Worm (Caenorhabditis elegans) whole organism, L4 larva: ENCODE results near the gene nspd-4.

Experiments
- F26F4.8 ChIP-seq: fragments of 200-800 bp; sonication (Bioruptor generic); conservative IDR thresholded peaks from 2 replicates; pipeline ENCODE4 v1.3.6; 2022; ENCODE audit warnings: missing genetic modification characterization, missing compliant biosample characterization
- F37D6.2 ChIP-seq: sonication (generic microtip); optimal IDR thresholded peaks from 2 replicates; lab custom pipeline; 2016; ENCODE audit warnings: mild to moderate bottlenecking, missing genetic modification characterization, missing compliant biosample characterization
- F44E2.7 ChIP-seq: fragments of 200-800 bp; sonication (Bioruptor generic); IDR thresholded peaks from 2 replicates; pipeline ENCODE4 v2.1.2; 2022; ENCODE audit warnings: missing genetic modification characterization, missing compliant biosample characterization
- Y105C5A.15 ChIP-seq: fragments of 200-800 bp; sonication (Bioruptor generic); IDR thresholded peaks from 2 replicates; pipeline ENCODE4 v1.3.6; 2022; ENCODE audit warnings: missing genetic modification characterization, missing compliant biosample characterization
- Y48G9A.11 ChIP-seq: fragments of 200-800 bp; sonication (Bioruptor generic); IDR thresholded peaks from 2 replicates; pipeline ENCODE4 v1.3.6; 2022; ENCODE audit warnings: missing genetic modification reagents, missing genetic modification characterization, missing compliant biosample characterization
- ZK337.2 ChIP-seq: fragments of 200-800 bp; sonication (Bioruptor generic); IDR thresholded peaks from 2 replicates; pipeline ENCODE4 v1.3.6; 2022; ENCODE audit warnings: missing genetic modification reagents, missing genetic modification characterization, missing compliant biosample characterization
- aha-1 ChIP-seq: fragments of 150-350 bp; peaks from one replicate; lab custom pipeline; 2014; ENCODE audit warnings: missing biosample characterization, missing genetic modification characterization
- ama-1 ChIP-seq: fragments of 150-350 bp; optimal IDR thresholded peaks from 2 replicates; lab custom pipeline; 2014; ENCODE audit warnings: inconsistent platforms, mixed read lengths
- attf-4 ChIP-seq: sonication (generic microtip); optimal IDR thresholded peaks from 3 replicates; lab custom pipeline; 2017; ENCODE audit warnings: missing biosample characterization, missing genetic modification characterization
- ceh-28 ChIP-seq: fragments of 150-350 bp; optimal IDR thresholded peaks from 2 replicates; lab custom pipeline; 2014; ENCODE audit warnings: missing biosample characterization, missing genetic modification reagents, missing genetic modification characterization
- ceh-62 ChIP-seq: sonication (generic microtip); optimal IDR thresholded peaks from 2 replicates; lab custom pipeline; 2017; ENCODE audit warnings: missing biosample characterization, missing genetic modification characterization
- cey-2 ChIP-seq: sonication (generic microtip); optimal IDR thresholded peaks from 3 replicates; lab custom pipeline; 2017; ENCODE audit warnings: missing genetic modification characterization, mild to moderate bottlenecking, missing compliant biosample characterization, antibody characterized with exemption, borderline replicate concordance; ENCODE audit not compliant: insufficient read depth
- ctbp-1 ChIP-seq: fragments of 200-800 bp; sonication (Bioruptor generic); IDR thresholded peaks from 2 replicates; pipeline ENCODE4 v1.3.6; 2022; ENCODE audit warnings: missing genetic modification reagents, missing genetic modification characterization, missing compliant biosample characterization
- daf-16 ChIP-seq, 3 experiments: sonication (generic microtip); optimal IDR thresholded peaks; 2 replicates each; lab custom pipeline; 2016 to 2017; ENCODE audit warnings: missing genetic modification characterization in 3 of 3, missing genetic modification reagents in 3 of 3, mild to moderate bottlenecking in 2 of 3, missing compliant biosample characterization in 2 of 3, missing biosample characterization in 1 of 3, moderate library complexity in 1 of 3
- dmd-8 ChIP-seq: fragments of 200-800 bp; sonication (Bioruptor generic); IDR thresholded peaks from 2 replicates; pipeline ENCODE4 v1.3.6; 2022; ENCODE audit warnings: missing genetic modification characterization, missing compliant biosample characterization
- dpl-1 ChIP-seq: fragments of 150-350 bp; optimal IDR thresholded peaks from 2 replicates; lab custom pipeline; 2014; ENCODE audit warnings: missing biosample characterization, missing genetic modification reagents, missing genetic modification characterization
- duxl-1 ChIP-seq: sonication (generic microtip); optimal IDR thresholded peaks from 2 replicates; lab custom pipeline; 2016; ENCODE audit warnings: mild to moderate bottlenecking, missing genetic modification characterization, moderate library complexity, missing compliant biosample characterization; ENCODE audit not compliant: poor library complexity
- dve-1 ChIP-seq: sonication (generic microtip); optimal IDR thresholded peaks from 2 replicates; lab custom pipeline; 2017; ENCODE audit warnings: antibody characterized with exemption, mild to moderate bottlenecking, missing genetic modification characterization, missing compliant biosample characterization; ENCODE audit not compliant: insufficient read depth
- egl-27 ChIP-seq: sonication (generic microtip); optimal IDR thresholded peaks from 3 replicates; lab custom pipeline; 2017; ENCODE audit warnings: missing biosample characterization, missing genetic modification reagents, missing genetic modification characterization
- egl-43 ChIP-seq: fragments of 200-800 bp; sonication (Bioruptor generic); IDR thresholded peaks from 2 replicates; pipeline ENCODE4 v1.3.6; 2022; ENCODE audit warnings: missing genetic modification reagents, missing genetic modification characterization, missing compliant biosample characterization
- hif-1 ChIP-seq, 2 experiments: sonication (generic microtip); optimal IDR thresholded peaks; 2 replicates each; lab custom pipeline; 2016 to 2017; ENCODE audit warnings: missing compliant biosample characterization in 2 of 2, missing genetic modification characterization in 2 of 2, missing genetic modification reagents in 2 of 2, missing genotype in 2 of 2, mild to moderate bottlenecking in 1 of 2
- lim-7 ChIP-seq: fragments of 200-800 bp; sonication (Bioruptor generic); IDR thresholded peaks from 2 replicates; pipeline ENCODE4 v1.3.6; 2022; ENCODE audit warnings: missing genetic modification characterization, missing compliant biosample characterization
- lin-1 ChIP-seq: fragments of 200-800 bp; sonication (Bioruptor generic); IDR thresholded peaks from 2 replicates; pipeline ENCODE4 v1.3.6; 2022; ENCODE audit warnings: missing genetic modification reagents, missing genetic modification characterization, missing compliant biosample characterization
- lin-38 ChIP-seq: fragments of 200-800 bp; sonication (Bioruptor generic); IDR thresholded peaks from 2 replicates; pipeline ENCODE4 v1.3.6; 2022; ENCODE audit warnings: missing genetic modification reagents, missing genetic modification characterization, missing compliant biosample characterization
- madf-5 ChIP-seq, 2 experiments: fragments of 200-800 bp; sonication (Bioruptor generic); IDR thresholded peaks; 2 replicates each; pipeline ENCODE4 v1.3.6; 2022; ENCODE audit warnings: missing compliant biosample characterization in 2 of 2, missing genetic modification characterization in 2 of 2
- mdt-29 ChIP-seq: fragments of 200-800 bp; sonication (Bioruptor generic); IDR thresholded peaks from 2 replicates; pipeline ENCODE4 v1.3.6; 2022; ENCODE audit warnings: missing genetic modification reagents, missing genetic modification characterization, missing compliant biosample characterization
- mes-2 ChIP-seq: sonication (generic microtip); optimal IDR thresholded peaks from 2 replicates; lab custom pipeline; 2016; ENCODE audit warnings: missing genotype, mild to moderate bottlenecking, missing genetic modification characterization, missing compliant biosample characterization; ENCODE audit not compliant: poor library complexity, severe bottlenecking
- mxl-3 ChIP-seq: fragments of 200-800 bp; sonication (Bioruptor generic); optimal IDR thresholded peaks from 2 replicates; lab custom pipeline; 2018; ENCODE audit warnings: mild to moderate bottlenecking, missing genetic modification characterization, missing compliant biosample characterization
- nhr-11 ChIP-seq: fragments of 150-350 bp; optimal IDR thresholded peaks from 2 replicates; lab custom pipeline; 2014; ENCODE audit warnings: missing biosample characterization, missing genetic modification characterization
- nhr-237 ChIP-seq: sonication (generic microtip); optimal IDR thresholded peaks from 2 replicates; lab custom pipeline; 2017; ENCODE audit warnings: missing biosample characterization, missing genetic modification characterization
- nhr-25 ChIP-seq: sonication (generic microtip); optimal IDR thresholded peaks from 2 replicates; lab custom pipeline; 2017; ENCODE audit warnings: missing genetic modification characterization, mild to moderate bottlenecking, missing compliant biosample characterization, antibody characterized with exemption, moderate library complexity, borderline replicate concordance; ENCODE audit not compliant: insufficient read depth
- nhr-42 ChIP-seq: fragments of 200-800 bp; sonication (Bioruptor generic); IDR thresholded peaks from 2 replicates; pipeline ENCODE4 v1.3.6; 2022; ENCODE audit warnings: missing genetic modification characterization, missing compliant biosample characterization
- nhr-48 ChIP-seq: sonication (generic microtip); optimal IDR thresholded peaks from 2 replicates; lab custom pipeline; 2016; ENCODE audit warnings: mild to moderate bottlenecking, missing genetic modification characterization, missing compliant biosample characterization
- nhr-76 ChIP-seq: fragments of 150-350 bp; optimal IDR thresholded peaks from 2 replicates; lab custom pipeline; 2014; ENCODE audit warnings: missing biosample characterization, missing genetic modification characterization
- nhr-77 ChIP-seq: fragments of 150-350 bp; optimal IDR thresholded peaks from 2 replicates; lab custom pipeline; 2014; ENCODE audit warnings: missing biosample characterization, missing genetic modification characterization
- pqm-1 ChIP-seq: sonication (generic microtip); optimal IDR thresholded peaks from 2 replicates; lab custom pipeline; 2017; ENCODE audit warnings: missing biosample characterization, missing genetic modification characterization
- set-16 ChIP-seq: fragments of 200-800 bp; sonication (Bioruptor generic); IDR thresholded peaks from 2 replicates; pipeline ENCODE4 v1.3.6; 2022; ENCODE audit warnings: missing genetic modification reagents, missing genetic modification characterization, missing compliant biosample characterization
- snpc-4 ChIP-seq: fragments of 150-350 bp; optimal IDR thresholded peaks from 2 replicates; lab custom pipeline; 2014; ENCODE audit warnings: missing biosample characterization, missing genetic modification characterization
- spr-1 ChIP-seq: sonication (generic microtip); optimal IDR thresholded peaks from 2 replicates; lab custom pipeline; 2016; ENCODE audit warnings: mild to moderate bottlenecking, missing genetic modification characterization, missing compliant biosample characterization
- spr-3 ChIP-seq: fragments of 200-800 bp; sonication (Bioruptor generic); optimal IDR thresholded peaks from 2 replicates; lab custom pipeline; 2018; ENCODE audit warnings: mild to moderate bottlenecking, missing genetic modification characterization, missing compliant biosample characterization
- tag-97 ChIP-seq: fragments of 200-800 bp; sonication (Bioruptor generic); IDR thresholded peaks from 2 replicates; pipeline ENCODE4 v1.3.6; 2022; ENCODE audit warnings: missing genetic modification characterization, missing compliant biosample characterization
- tra-1 ChIP-seq: fragments of 200-800 bp; sonication (Bioruptor generic); IDR thresholded peaks from 2 replicates; pipeline ENCODE4 v1.3.6; 2022; ENCODE audit warnings: missing genetic modification reagents, missing genetic modification characterization, missing compliant biosample characterization
- unc-130 ChIP-seq: sonication (generic microtip); optimal IDR thresholded peaks from 2 replicates; lab custom pipeline; 2016; ENCODE audit warnings: missing genetic modification reagents, missing genetic modification characterization, missing compliant biosample characterization
- vab-7 ChIP-seq: fragments of 200-800 bp; sonication (Bioruptor generic); IDR thresholded peaks from 2 replicates; pipeline ENCODE4 v1.3.6; 2022; ENCODE audit warnings: missing genetic modification reagents, missing genetic modification characterization, missing compliant biosample characterization
- zfp-2 ChIP-seq: sonication (generic microtip); optimal IDR thresholded peaks from 2 replicates; lab custom pipeline; 2016; ENCODE audit warnings: mild to moderate bottlenecking, missing genetic modification characterization, missing compliant biosample characterization
- zfp-3 ChIP-seq: fragments of 200-800 bp; sonication (Bioruptor generic); conservative IDR thresholded peaks from 2 replicates; pipeline ENCODE4 v1.3.6; 2022; ENCODE audit warnings: missing genetic modification reagents, missing genetic modification characterization, missing compliant biosample characterization
- zip-11 ChIP-seq: fragments of 200-800 bp; sonication (Bioruptor generic); IDR thresholded peaks from 2 replicates; pipeline ENCODE4 v1.3.6; 2022; ENCODE audit warnings: missing genetic modification characterization, missing compliant biosample characterization

Gene nspd-4

DNA sequence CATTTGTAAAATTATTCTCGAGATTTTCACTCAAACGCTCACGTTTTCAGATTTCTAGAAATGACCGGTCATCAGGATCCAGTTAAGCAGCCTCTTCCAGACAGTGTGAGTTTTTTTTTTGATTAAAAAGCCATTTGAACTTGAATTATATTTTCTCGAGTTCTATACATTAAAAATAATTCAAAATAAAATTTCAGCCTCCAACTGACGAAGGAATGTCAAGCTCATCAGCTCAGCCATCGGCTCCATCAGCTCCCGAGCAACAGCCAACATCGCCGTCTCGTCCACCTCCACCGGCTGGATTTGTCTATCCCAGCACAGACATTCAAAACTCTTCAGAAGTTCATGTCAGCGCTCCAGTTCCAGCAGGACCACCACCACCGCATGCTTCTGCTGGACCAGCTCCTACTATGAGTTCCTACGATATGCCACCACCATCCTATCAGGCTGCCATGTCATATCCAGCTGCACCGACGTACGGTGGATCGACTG lies 15.5 kb downstream of the nspd-4 start, which contains the start of gene F11G11.5 (continued):
- TF ChIP-seq zip-11 (GFP tag; lab: Robert Waterston, UW), result no peak
- TF ChIP-seq snpc-4 (tag; lab: Kevin White, UChicago), result no peak
- peak; percentile 67 for TF ChIP-seq set-16 (GFP tag; lab: Robert Waterston, UW)
- TF ChIP-seq lim-7 (GFP tag; lab: Robert Waterston, UW), result no peak
- peak; percentile 67; the same call in 1 of the 2 replicates for TF ChIP-seq egl-43
- TF ChIP-seq Y105C5A.15, result no peak
- TF ChIP-seq daf-16 (GFP tag; optimal IDR thresholded peaks at IDR 0.05; lab: Kevin White, UChicago), result no peak
- peak; percentile 1 for TF ChIP-seq daf-16 (tag; optimal IDR thresholded peaks at IDR 0.05; lab: Kevin White, UChicago)
- no peak for TF ChIP-seq mdt-29 (GFP tag; lab: Robert Waterston, UW)
- 0 out of 2 replicates have a peak, but pooled peaks have one; percentile 33 for TF ChIP-seq Y48G9A.11
- TF ChIP-seq cey-2 (tag; lab: Kevin White, UChicago), result no peak

DNA sequence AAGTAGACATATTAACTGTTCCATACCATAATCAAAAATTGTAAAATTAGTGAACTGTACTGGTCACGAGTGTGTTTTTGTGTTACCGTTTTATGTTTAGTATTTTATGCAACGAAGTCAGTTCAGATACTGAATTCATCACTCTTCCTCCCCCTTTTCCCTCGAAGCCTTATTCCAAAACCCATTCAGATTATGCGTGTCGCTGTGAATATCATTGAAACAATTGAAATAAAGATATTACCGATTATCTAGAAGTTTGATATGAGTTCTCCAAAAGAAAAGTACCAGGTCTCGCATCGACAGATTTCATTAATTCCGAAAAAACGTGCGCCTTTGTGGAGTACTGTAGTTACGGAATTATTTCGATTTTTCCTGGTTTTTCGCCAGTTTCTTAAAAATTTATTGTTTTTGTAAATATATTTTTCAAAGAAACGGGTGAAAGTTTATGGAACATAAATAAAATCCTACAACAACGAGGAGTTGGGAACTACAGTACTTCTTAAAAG lies 16.6 kb downstream of the nspd-4 start:
- no peak for TF ChIP-seq nhr-11 (tag; lab: Kevin White, UChicago)
- TF ChIP-seq mdt-29 (GFP tag; lab: Robert Waterston, UW), result no peak
- no peak for TF ChIP-seq nhr-237
- no peak for TF ChIP-seq F37D6.2 (tag; lab: Kevin White, UChicago)
- no peak for TF ChIP-seq dmd-8 (GFP tag; lab: Robert Waterston, UW)
- TF ChIP-seq mxl-3 (GFP tag; lab: Kevin White, UChicago), result no peak
- no peak for TF ChIP-seq hif-1 (tag; optimal IDR thresholded peaks at IDR 0.05; lab: Kevin White, UChicago)
- TF ChIP-seq lin-38 (GFP tag; lab: Robert Waterston, UW), result no peak
- TF ChIP-seq tra-1, result no peak
- no peak for TF ChIP-seq egl-27 (tag; lab: Kevin White, UChicago)
- TF ChIP-seq zip-11 (GFP tag; lab: Robert Waterston, UW), result no peak
- TF ChIP-seq F44E2.7 (GFP tag; lab: Robert Waterston, UW), result no peak
- no peak for TF ChIP-seq attf-4 (tag; lab: Kevin White, UChicago)
- TF ChIP-seq egl-43, result no peak
- no peak for TF ChIP-seq lin-1 (GFP tag; lab: Robert Waterston, UW)
- TF ChIP-seq duxl-1 (tag; lab: Kevin White, UChicago), result peak; percentile 38
- no peak for TF ChIP-seq daf-16 (GFP tag; optimal IDR thresholded peaks at IDR 0.05; lab: Kevin White, UChicago)
- peak; percentile 1 for TF ChIP-seq daf-16 (tag; optimal IDR thresholded peaks at IDR 0.05; lab: Kevin White, UChicago)
- TF ChIP-seq ceh-28, result no peak
- no peak for TF ChIP-seq nhr-48
- TF ChIP-seq ama-1 (lab: Kevin White, UChicago), result peak; percentile 71
- no peak for TF ChIP-seq nhr-25 (tag; lab: Kevin White, UChicago)
- no peak for TF ChIP-seq dve-1 (tag; lab: Kevin White, UChicago)
- no peak for TF ChIP-seq F26F4.8 (GFP tag; lab: Robert Waterston, UW)
- no peak for TF ChIP-seq spr-1 (tag; lab: Kevin White, UChicago)
- no peak for TF ChIP-seq snpc-4 (tag; lab: Kevin White, UChicago)
- no peak for TF ChIP-seq ceh-62 (tag; lab: Kevin White, UChicago)
- no peak for TF ChIP-seq zfp-2 (tag; lab: Kevin White, UChicago)
- TF ChIP-seq madf-5 (GFP tag; IDR thresholded peaks at IDR 0.05; lab: Robert Waterston, UW), result no peak
- TF ChIP-seq spr-3, result no peak
- TF ChIP-seq cey-2 (tag; lab: Kevin White, UChicago), result no peak
- TF ChIP-seq tag-97 (GFP tag; lab: Robert Waterston, UW), result no peak
- peak; percentile 20 for TF ChIP-seq dpl-1 (GFP tag; lab: Kevin White, UChicago)
- TF ChIP-seq ZK337.2 (GFP tag; lab: Robert Waterston, UW), result no peak
- no peak for TF ChIP-seq unc-130 (GFP tag; lab: Kevin White, UChicago)
- TF ChIP-seq nhr-77 (tag; lab: Kevin White, UChicago), result no peak
- TF ChIP-seq aha-1, result peak; percentile 95
- no peak for TF ChIP-seq ctbp-1 (GFP tag; lab: Robert Waterston, UW)
- TF ChIP-seq vab-7 (GFP tag; lab: Robert Waterston, UW), result no peak
- no peak for TF ChIP-seq pqm-1 (tag; lab: Kevin White, UChicago)
- no peak for TF ChIP-seq mes-2 (tag; lab: Kevin White, UChicago)
- no peak for TF ChIP-seq nhr-76 (tag; lab: Kevin White, UChicago)
- TF ChIP-seq zfp-3 (GFP tag; lab: Robert Waterston, UW), result 0 out of 2 replicates have a peak, but pooled peaks have one; percentile 29
- no peak for TF ChIP-seq nhr-42 (GFP tag; lab: Robert Waterston, UW)
